Worm (Caenorhabditis elegans): ENCODE measurements around the gene rib-2.

Gene rib-2

DNA sequence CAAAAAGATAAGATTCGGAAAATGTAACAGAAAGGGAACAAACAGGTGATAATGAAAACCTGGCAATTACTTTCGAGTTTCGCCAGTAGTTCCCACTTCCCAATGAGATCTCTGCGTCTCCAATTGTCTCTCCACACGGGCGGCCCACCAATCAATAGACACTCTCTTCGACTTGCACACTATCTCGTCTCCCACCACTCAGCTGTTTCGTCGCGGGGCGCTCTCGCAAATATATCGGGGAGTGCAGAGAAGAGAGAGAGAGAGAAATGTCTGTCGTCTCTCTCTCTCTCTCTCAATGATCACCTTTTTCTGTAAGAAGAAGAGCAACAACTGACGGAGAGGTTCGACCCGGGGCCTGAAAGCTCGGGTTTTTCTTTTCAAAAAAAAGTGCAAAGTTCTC is 22.4 kb upstream of the rib-2 start:
- TF ChIP-seq nhr-21 (tag; optimal IDR thresholded peaks at IDR 0.05): peak; percentile 73
- TF ChIP-seq crh-2 (tag; optimal IDR thresholded peaks at IDR 0.05): peak; percentile 83
- TF ChIP-seq unc-55 (GFP tag; optimal IDR thresholded peaks at IDR 0.05): peak; percentile 87
- TF ChIP-seq ztf-11 (tag; optimal IDR thresholded peaks at IDR 0.05): no peak
- peak; percentile 31 for TF ChIP-seq nhr-77 (tag; optimal IDR thresholded peaks at IDR 0.05)
- peak; percentile 83 for TF ChIP-seq sma-3 (GFP tag; optimal IDR thresholded peaks at IDR 0.05)
- peak; percentile 96 for TF ChIP-seq F13H6.1 (tag; optimal IDR thresholded peaks at IDR 0.05)
- peak; percentile 58 for TF ChIP-seq lin-11 (tag; optimal IDR thresholded peaks at IDR 0.05)
- TF ChIP-seq mbf-1 (tag; optimal IDR thresholded peaks at IDR 0.05): no peak
- no peak for TF ChIP-seq skn-1 (tag; optimal IDR thresholded peaks at IDR 0.05)
- TF ChIP-seq gmeb-1 (tag; optimal IDR thresholded peaks at IDR 0.05): peak; percentile 77
- no peak for TF ChIP-seq ZK546.5 (tag; optimal IDR thresholded peaks at IDR 0.05)
- peak; percentile 19 for TF ChIP-seq snpc-4 (tag; optimal IDR thresholded peaks at IDR 0.05)
- no peak for TF ChIP-seq ztf-1 (GFP tag; conservative IDR thresholded peaks at IDR 0.05)
- TF ChIP-seq sma-9 (GFP tag; optimal IDR thresholded peaks at IDR 0.05): peak; percentile 95
- TF ChIP-seq sma-9 (tag; optimal IDR thresholded peaks at IDR 0.05): no peak
- TF ChIP-seq nhr-129 (tag; optimal IDR thresholded peaks at IDR 0.05): peak; percentile 85
- TF ChIP-seq lin-39 (tag; optimal IDR thresholded peaks at IDR 0.05): no peak
- peak; percentile 35 for TF ChIP-seq blmp-1 (tag; optimal IDR thresholded peaks at IDR 0.05; ENCODE audit: insufficient read depth)
- no peak for TF ChIP-seq nhr-12 (tag; optimal IDR thresholded peaks at IDR 0.05)
- TF ChIP-seq nhr-11 (tag; optimal IDR thresholded peaks at IDR 0.05): no peak
- TF ChIP-seq dmd-4 (tag; optimal IDR thresholded peaks at IDR 0.05): no peak
- TF ChIP-seq egl-27 (tag; optimal IDR thresholded peaks at IDR 0.05): peak; percentile 83
- peak; percentile 92 for TF ChIP-seq C34F6.9 (tag; optimal IDR thresholded peaks at IDR 0.05)
- no peak for TF ChIP-seq R02D3.7 (tag; optimal IDR thresholded peaks at IDR 0.05)
- TF ChIP-seq nhr-237 (tag; optimal IDR thresholded peaks at IDR 0.05): peak; percentile 31
- no peak for TF ChIP-seq elt-3 (tag; optimal IDR thresholded peaks at IDR 0.05)
- TF ChIP-seq mdl-1 (tag; optimal IDR thresholded peaks at IDR 0.05): peak; percentile 50 to 69
- peak; percentile 57 to 87 for TF ChIP-seq lsy-2 (tag; optimal IDR thresholded peaks at IDR 0.05)
- TF ChIP-seq sem-4 (tag; optimal IDR thresholded peaks at IDR 0.05): peak; percentile 85
- TF ChIP-seq nhr-6 (tag; optimal IDR thresholded peaks at IDR 0.05): no peak
- TF ChIP-seq mab-5 (tag; optimal IDR thresholded peaks at IDR 0.05): peak; percentile 66
- TF ChIP-seq aly-2 (tag; optimal IDR thresholded peaks at IDR 0.05): no peak
- TF ChIP-seq zag-1 (tag; optimal IDR thresholded peaks at IDR 0.05): peak; percentile 43
- TF ChIP-seq ceh-16 (tag; optimal IDR thresholded peaks at IDR 0.05): peak; percentile 56
- peak; percentile 38 for TF ChIP-seq nhr-25 (tag; optimal IDR thresholded peaks at IDR 0.05)
- TF ChIP-seq ama-1 (optimal IDR thresholded peaks at IDR 0.05): no peak
- TF ChIP-seq Y55F3AM.14 (GFP tag; optimal IDR thresholded peaks at IDR 0.05): peak; percentile 9
- TF ChIP-seq unc-39 (tag; optimal IDR thresholded peaks at IDR 0.05): no peak
- TF ChIP-seq fos-1 (tag; optimal IDR thresholded peaks at IDR 0.05): peak; percentile 88
- no peak for TF ChIP-seq unc-62 (GFP tag; optimal IDR thresholded peaks at IDR 0.05)
- peak; percentile 66 for TF ChIP-seq lin-13 (GFP tag; optimal IDR thresholded peaks at IDR 0.05)
- TF ChIP-seq ceh-82 (tag; optimal IDR thresholded peaks at IDR 0.05): no peak
- no peak for TF ChIP-seq peb-1 (tag; optimal IDR thresholded peaks at IDR 0.05)
- TF ChIP-seq alr-1 (tag; optimal IDR thresholded peaks at IDR 0.05): no peak
- TF ChIP-seq ztf-4 (tag; optimal IDR thresholded peaks at IDR 0.05): peak; percentile 87

DNA sequence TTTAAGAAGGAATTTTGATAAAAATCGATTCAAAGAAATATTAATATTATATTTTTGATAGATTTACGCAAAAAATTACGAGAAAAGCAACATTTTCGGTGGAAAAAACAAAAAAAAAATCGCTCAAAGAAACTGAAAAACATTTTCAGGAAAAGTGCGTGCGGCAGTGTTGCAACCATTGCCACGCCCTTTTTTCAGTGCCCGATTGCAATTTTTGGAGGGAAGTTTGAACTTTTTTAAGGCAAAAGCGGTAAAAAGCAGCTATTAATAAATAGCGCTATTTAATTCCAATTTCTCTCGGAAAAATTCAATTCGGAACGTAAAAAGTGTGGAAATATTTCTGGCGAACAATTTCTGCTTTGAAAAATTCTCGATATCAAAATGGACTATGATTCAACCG is 21.6 kb upstream of the rib-2 start:
- TF ChIP-seq C34F6.9 (tag; optimal IDR thresholded peaks at IDR 0.05) (no peak), aly-2 (tag; optimal IDR thresholded peaks at IDR 0.05) (no peak), egl-27 (tag; optimal IDR thresholded peaks at IDR 0.05) (no peak), lin-39 (tag; optimal IDR thresholded peaks at IDR 0.05) (no peak), ztf-4 (tag; optimal IDR thresholded peaks at IDR 0.05) (no peak)
